Worm (Caenorhabditis elegans) whole organism, L4/young adult: ENCODE measurements around the gene sdz-35.

Experiments used
- W03F9.2 ChIP-seq: fragments of 150-350 bp; optimal IDR thresholded peaks from 2 replicates; lab custom pipeline; 2014; ENCODE audit warnings: missing biosample characterization, missing genetic modification characterization
- dao-5 ChIP-seq: sonication (generic microtip); optimal IDR thresholded peaks from 2 replicates; lab custom pipeline; 2016; ENCODE audit warnings: missing genotype, missing genetic modification characterization, moderate library complexity, missing compliant biosample characterization
- him-1 ChIP-seq: sonication (generic microtip); optimal IDR thresholded peaks from 2 replicates; lab custom pipeline; 2016; ENCODE audit warnings: missing genotype, missing genetic modification reagents, missing genetic modification characterization, missing compliant biosample characterization

DNA sequence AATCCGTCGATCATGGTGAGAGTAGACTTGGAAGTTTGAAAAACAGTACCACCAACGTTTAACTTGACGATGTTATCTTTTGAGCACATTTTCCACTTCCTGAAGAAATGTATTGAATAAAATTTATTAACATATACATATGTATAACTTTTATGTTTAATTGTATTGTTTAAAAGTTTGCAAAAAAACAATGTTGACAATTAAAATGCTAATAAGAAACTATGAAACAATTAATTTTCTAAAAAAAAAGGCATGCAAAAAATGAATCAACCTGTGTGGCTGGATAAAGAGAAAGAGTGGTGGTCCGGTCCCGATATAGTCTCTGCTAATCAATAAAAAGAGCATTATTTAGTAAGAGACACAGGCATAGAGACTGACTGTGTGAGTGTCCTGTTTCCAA is 26.1 kb upstream of the sdz-35 start, which contains the start of gene C17F4.8:
- TF ChIP-seq dao-5 (tag; lab: Kevin White, UChicago) (no peak), him-1 (no peak), W03F9.2 (no peak)
